Worm (Caenorhabditis elegans) whole organism, young adult: Measurements from ENCODE around the gene F32E10.8.

Experiments
- B0019.2 ChIP-seq: fragments of 200-800 bp; sonication (Bioruptor generic); conservative IDR thresholded peaks from 2 replicates; pipeline ENCODE4 v1.3.6; 2022; ENCODE audit warnings: missing genetic modification reagents, missing genetic modification characterization, missing compliant biosample characterization
- B0336.3 ChIP-seq: fragments of 200-800 bp; sonication (Bioruptor generic); IDR thresholded peaks from 2 replicates; pipeline ENCODE4 v1.3.6; 2022; ENCODE audit warnings: missing genetic modification characterization, missing compliant biosample characterization
- F10E7.11 ChIP-seq: sonication (generic microtip); optimal IDR thresholded peaks from 2 replicates; lab custom pipeline; 2017; ENCODE audit warnings: mild to moderate bottlenecking, missing genetic modification characterization, moderate library complexity, missing compliant biosample characterization
- F55B11.4 ChIP-seq: sonication (generic microtip); optimal IDR thresholded peaks from 2 replicates; lab custom pipeline; 2016; ENCODE audit warnings: missing compliant biosample characterization, missing genetic modification characterization, borderline replicate concordance; ENCODE audit not compliant: insufficient read depth
- F57A8.1 ChIP-seq: fragments of 200-800 bp; sonication (Bioruptor generic); optimal IDR thresholded peaks from 2 replicates; lab custom pipeline; 2018; ENCODE audit warnings: mild to moderate bottlenecking, missing genetic modification characterization, moderate library complexity, missing compliant biosample characterization
- F57C9.4 ChIP-seq: sonication (generic microtip); optimal IDR thresholded peaks from 2 replicates; lab custom pipeline; 2017; ENCODE audit warnings: mild to moderate bottlenecking, missing genetic modification characterization, missing compliant biosample characterization
- K11D2.4 ChIP-seq: fragments of 200-800 bp; sonication (Bioruptor generic); IDR thresholded peaks from 2 replicates; pipeline ENCODE4 v1.3.6; 2022; ENCODE audit warnings: missing genetic modification reagents, missing genetic modification characterization, missing compliant biosample characterization
- K12H6.12 ChIP-seq: fragments of 200-800 bp; sonication (Bioruptor generic); optimal IDR thresholded peaks from 2 replicates; lab custom pipeline; 2018; ENCODE audit warnings: mild to moderate bottlenecking, missing genetic modification characterization, missing compliant biosample characterization
- T07F8.4 ChIP-seq: sonication (generic microtip); optimal IDR thresholded peaks from 2 replicates; lab custom pipeline; 2016; ENCODE audit warnings: mild to moderate bottlenecking, missing genetic modification characterization, moderate library complexity, missing compliant biosample characterization
- Y67H2A.10 ChIP-seq: fragments of 200-800 bp; sonication (Bioruptor generic); conservative IDR thresholded peaks from 2 replicates; pipeline ENCODE4 v1.3.6; 2022; ENCODE audit warnings: missing genetic modification reagents, missing genetic modification characterization, missing compliant biosample characterization
- ZK185.1 ChIP-seq: sonication (generic microtip); optimal IDR thresholded peaks from 2 replicates; lab custom pipeline; 2016; ENCODE audit warnings: mild to moderate bottlenecking, missing genetic modification characterization, missing compliant biosample characterization; ENCODE audit not compliant: poor library complexity, severe bottlenecking
- aptf-2 ChIP-seq: fragments of 200-800 bp; sonication (Bioruptor generic); conservative IDR thresholded peaks from 2 replicates; pipeline ENCODE4 v1.3.6; 2022; ENCODE audit warnings: missing genetic modification reagents, missing genetic modification characterization, missing compliant biosample characterization
- aptf-3 ChIP-seq: fragments of 200-800 bp; sonication (Bioruptor generic); IDR thresholded peaks from 2 replicates; pipeline ENCODE4 v1.3.6; 2022; ENCODE audit warnings: missing genetic modification characterization, missing compliant biosample characterization
- atf-7 ChIP-seq: sonication (generic microtip); optimal IDR thresholded peaks from 2 replicates; lab custom pipeline; 2017; ENCODE audit warnings: mild to moderate bottlenecking, missing genetic modification characterization, missing compliant biosample characterization
- attf-5 ChIP-seq: fragments of 200-800 bp; sonication (Bioruptor generic); optimal IDR thresholded peaks from 2 replicates; lab custom pipeline; 2018; ENCODE audit warnings: mild to moderate bottlenecking, missing genetic modification characterization, missing compliant biosample characterization
- bed-2 ChIP-seq: fragments of 200-800 bp; sonication (Bioruptor generic); IDR thresholded peaks from 2 replicates; pipeline ENCODE4 v1.3.6; 2022; ENCODE audit warnings: missing genetic modification reagents, missing genetic modification characterization, missing compliant biosample characterization
- ccch-3 ChIP-seq: fragments of 200-800 bp; sonication (Bioruptor generic); optimal IDR thresholded peaks from 2 replicates; lab custom pipeline; 2018; ENCODE audit warnings: mild to moderate bottlenecking, missing genetic modification characterization, missing compliant biosample characterization
- cebp-2 ChIP-seq: fragments of 200-800 bp; sonication (Bioruptor generic); IDR thresholded peaks from 2 replicates; pipeline ENCODE4 v1.3.6; 2022; ENCODE audit warnings: missing genetic modification characterization, missing compliant biosample characterization
- ceh-100 ChIP-seq: fragments of 200-800 bp; sonication (Bioruptor generic); IDR thresholded peaks from 2 replicates; pipeline ENCODE4 v1.3.6; 2022; ENCODE audit warnings: missing genetic modification reagents, missing genetic modification characterization, missing compliant biosample characterization
- ceh-58 ChIP-seq: fragments of 200-800 bp; sonication (Bioruptor generic); IDR thresholded peaks from 2 replicates; pipeline ENCODE4 v1.3.6; 2022; ENCODE audit warnings: missing genetic modification characterization, missing compliant biosample characterization
- ceh-79 ChIP-seq: sonication (generic microtip); optimal IDR thresholded peaks from 2 replicates; lab custom pipeline; 2017; ENCODE audit warnings: mild to moderate bottlenecking, missing genetic modification characterization, missing compliant biosample characterization
- ceh-91 ChIP-seq: fragments of 200-800 bp; sonication (Bioruptor generic); IDR thresholded peaks from 2 replicates; pipeline ENCODE4 v1.3.6; 2022; ENCODE audit warnings: missing genetic modification reagents, missing genetic modification characterization, missing compliant biosample characterization
- dox-1 ChIP-seq: fragments of 200-800 bp; sonication (Bioruptor generic); IDR thresholded peaks from 2 replicates; pipeline ENCODE4 v1.3.6; 2022; ENCODE audit warnings: missing genetic modification reagents, missing genetic modification characterization, missing compliant biosample characterization
- efl-1 ChIP-seq: fragments of 150-350 bp; optimal IDR thresholded peaks from 2 replicates; lab custom pipeline; 2014; ENCODE audit warnings: missing biosample characterization, missing genetic modification reagents, missing genetic modification characterization
- ekl-4 ChIP-seq: fragments of 200-800 bp; sonication (Bioruptor generic); IDR thresholded peaks from 2 replicates; pipeline ENCODE4 v1.3.6; 2022; ENCODE audit warnings: missing genetic modification reagents, missing genetic modification characterization, missing compliant biosample characterization
- fkh-3 ChIP-seq: sonication (generic microtip); optimal IDR thresholded peaks from 2 replicates; lab custom pipeline; 2016; ENCODE audit warnings: mild to moderate bottlenecking, missing genetic modification characterization, missing compliant biosample characterization
- him-1 ChIP-seq: sonication (generic microtip); optimal IDR thresholded peaks from 2 replicates; lab custom pipeline; 2016; ENCODE audit warnings: missing genotype, missing genetic modification reagents, missing genetic modification characterization, missing compliant biosample characterization
- hmg-1.2 ChIP-seq: fragments of 200-800 bp; sonication (Bioruptor generic); IDR thresholded peaks from 2 replicates; pipeline ENCODE4 v1.3.6; 2022; ENCODE audit warnings: missing genetic modification reagents, missing genetic modification characterization, missing compliant biosample characterization
- hmg-20 ChIP-seq: fragments of 200-800 bp; sonication (Bioruptor generic); IDR thresholded peaks from 2 replicates; pipeline ENCODE4 v1.3.6; 2022; ENCODE audit warnings: missing genetic modification reagents, missing genetic modification characterization, missing compliant biosample characterization
- hrde-1 ChIP-seq: sonication (generic microtip); optimal IDR thresholded peaks from 2 replicates; lab custom pipeline; 2016; ENCODE audit warnings: missing genetic modification characterization, mild to moderate bottlenecking, missing compliant biosample characterization, moderate library complexity, missing genotype, missing genetic modification reagents, borderline replicate concordance
- hsf-1 ChIP-seq: fragments of 200-800 bp; sonication (Bioruptor generic); IDR thresholded peaks from 2 replicates; pipeline ENCODE4 v1.3.6; 2022; ENCODE audit warnings: missing genetic modification reagents, missing genetic modification characterization, missing compliant biosample characterization
- let-526 ChIP-seq: fragments of 200-800 bp; sonication (Bioruptor generic); IDR thresholded peaks from 2 replicates; pipeline ENCODE4 v1.3.6; 2022; ENCODE audit warnings: missing genetic modification reagents, missing genetic modification characterization, missing compliant biosample characterization
- lin-40 ChIP-seq: sonication (generic microtip); optimal IDR thresholded peaks from 2 replicates; lab custom pipeline; 2016; ENCODE audit warnings: missing genetic modification characterization, mild to moderate bottlenecking, missing compliant biosample characterization, missing genotype, missing genetic modification reagents
- lir-1 ChIP-seq: fragments of 200-800 bp; sonication (Bioruptor generic); conservative IDR thresholded peaks from 2 replicates; pipeline ENCODE4 v1.3.6; 2022; ENCODE audit warnings: missing genetic modification reagents, missing genetic modification characterization, missing compliant biosample characterization
- nfya-1 ChIP-seq: sonication (generic microtip); optimal IDR thresholded peaks from 2 replicates; lab custom pipeline; 2017; ENCODE audit warnings: antibody characterized with exemption, missing compliant biosample characterization, missing genetic modification characterization, borderline replicate concordance; ENCODE audit not compliant: insufficient read depth
- nhr-179 ChIP-seq: sonication (generic microtip); optimal IDR thresholded peaks from 2 replicates; lab custom pipeline; 2016; ENCODE audit warnings: mild to moderate bottlenecking, missing genetic modification characterization, missing compliant biosample characterization
- nhr-27 ChIP-seq: fragments of 200-800 bp; sonication (Bioruptor generic); optimal IDR thresholded peaks from 2 replicates; lab custom pipeline; 2018; ENCODE audit warnings: mild to moderate bottlenecking, missing genetic modification characterization, moderate library complexity, missing compliant biosample characterization
- rec-8 ChIP-seq, 2 experiments: sonication (generic microtip); optimal IDR thresholded peaks; 2 replicates each; lab custom pipeline; 2016; ENCODE audit warnings: mild to moderate bottlenecking in 2 of 2, missing genetic modification characterization in 2 of 2, missing genetic modification reagents in 2 of 2, missing genotype in 2 of 2, missing biosample characterization in 1 of 2, missing compliant biosample characterization in 1 of 2, moderate library complexity in 1 of 2
- rpc-1 ChIP-seq, 2 experiments: fragments of 150-350 bp in 1 of 2; sonication (generic microtip) in 1 of 2; optimal IDR thresholded peaks; 2 replicates each; lab custom pipeline; 2014 to 2018; ENCODE audit warnings: missing biosample characterization in 1 of 2, missing genetic modification characterization in 1 of 2, missing genetic modification reagents in 1 of 2, missing genotype in 1 of 2
- sptf-2 ChIP-seq: fragments of 200-800 bp; sonication (Bioruptor generic); optimal IDR thresholded peaks from 2 replicates; lab custom pipeline; 2018; ENCODE audit warnings: mild to moderate bottlenecking, missing genetic modification characterization, missing compliant biosample characterization
- tbp1 ChIP-seq: fragments of 200-800 bp; sonication (Bioruptor generic); optimal IDR thresholded peaks from 2 replicates; lab custom pipeline; 2018; ENCODE audit warnings: mild to moderate bottlenecking, missing genetic modification characterization, missing compliant biosample characterization
- tlf-1 ChIP-seq: fragments of 200-800 bp; sonication (Bioruptor generic); optimal IDR thresholded peaks from 2 replicates; lab custom pipeline; 2018; ENCODE audit warnings: mild to moderate bottlenecking, missing genetic modification characterization, missing compliant biosample characterization
- unc-130 ChIP-seq: sonication (generic microtip); optimal IDR thresholded peaks from 2 replicates; lab custom pipeline; 2016; ENCODE audit warnings: missing genetic modification reagents, missing genetic modification characterization, missing compliant biosample characterization
- unc-62 ChIP-seq: fragments of 150-350 bp; optimal IDR thresholded peaks from 2 replicates; lab custom pipeline; 2014; ENCODE audit warnings: missing biosample characterization, missing genetic modification reagents, missing genetic modification characterization
- ztf-26 ChIP-seq: sonication (generic microtip); optimal IDR thresholded peaks from 2 replicates; lab custom pipeline; 2017; ENCODE audit warnings: missing genetic modification characterization, missing compliant biosample characterization
- ztf-28 ChIP-seq: fragments of 200-800 bp; sonication (Bioruptor generic); IDR thresholded peaks from 2 replicates; pipeline ENCODE4 v1.3.6; 2022; ENCODE audit warnings: missing genetic modification reagents, missing genetic modification characterization, missing compliant biosample characterization
- ztf-6 ChIP-seq: fragments of 200-800 bp; sonication (Bioruptor generic); IDR thresholded peaks from 2 replicates; pipeline ENCODE4 v1.3.6; 2022; ENCODE audit warnings: missing genetic modification reagents, missing genetic modification characterization, missing compliant biosample characterization

The F32E10.8 gene

ce11 chrIV:7573944-7574343 lies 6.5 kb downstream of the F32E10.8 start (continued):
- TF ChIP-seq him-1 (peak; percentile 96), ceh-79 (peak; percentile 91), K12H6.12 (tag; lab: Kevin White, UChicago) (peak; percentile 31), lir-1 (GFP tag; lab: Robert Waterston, UW) (peak; percentile 38; the same call in 1 of the 2 replicates), nhr-27 (tag; lab: Kevin White, UChicago) (peak; percentile 92), hmg-1.2 (peak; percentile 79), aptf-2 (GFP tag; lab: Robert Waterston, UW) (0 out of 2 replicates have a peak, but pooled peaks have one; percentile 66), Y67H2A.10 (GFP tag; lab: Robert Waterston, UW) (0 out of 2 replicates have a peak, but pooled peaks have one; percentile 43), ceh-58 (GFP tag; lab: Robert Waterston, UW) (peak; percentile 97), dox-1 (GFP tag; lab: Robert Waterston, UW) (peak; percentile 93), nfya-1 (tag; lab: Kevin White, UChicago) (no peak), bed-2 (peak; percentile 49; the same call in 1 of the 2 replicates), hrde-1 (tag; lab: Kevin White, UChicago) (peak; percentile 96), efl-1 (GFP tag; lab: Kevin White, UChicago) (peak; percentile 56), hsf-1 (peak; percentile 71), unc-130 (GFP tag; lab: Kevin White, UChicago) (peak; percentile 86), tbp1 (GFP tag; lab: Kevin White, UChicago) (peak; percentile 100), ztf-6 (GFP tag; lab: Robert Waterston, UW) (peak; percentile 82; the same call in 1 of the 2 replicates), let-526 (GFP tag; lab: Robert Waterston, UW) (peak; percentile 73; the same call in 1 of the 2 replicates), rpc-1 (optimal IDR thresholded peaks at IDR 0.05; lab: Kevin White, UChicago) (peak; percentile 99), rpc-1 (tag; optimal IDR thresholded peaks at IDR 0.05; lab: Kevin White, UChicago) (peak; percentile 100), ekl-4 (peak; percentile 88), nhr-179 (tag; lab: Kevin White, UChicago) (peak; percentile 22), rec-8 (tag; optimal IDR thresholded peaks at IDR 0.05; lab: Kevin White, UChicago) (peak; percentile 93 to 97), aptf-3 (GFP tag; lab: Robert Waterston, UW) (peak; percentile 92), B0019.2 (peak; percentile 69), attf-5 (GFP tag; lab: Kevin White, UChicago) (peak; percentile 90), K11D2.4 (0 out of 2 replicates have a peak, but pooled peaks have one; percentile 26), F57A8.1 (GFP tag; lab: Kevin White, UChicago) (peak; percentile 97), cebp-2 (GFP tag; lab: Robert Waterston, UW) (peak; percentile 85; the same call in 1 of the 2 replicates), B0336.3 (no peak; the same call in none of the 2 replicates), lin-40 (tag; lab: Kevin White, UChicago) (peak; percentile 84)

- TF ChIP-seq ztf-26 = no peak
- no peak for TF ChIP-seq cebp-2 (GFP tag; lab: Robert Waterston, UW)
- no peak for TF ChIP-seq unc-62 (GFP tag; lab: Kevin White, UChicago)
- TF ChIP-seq T07F8.4 (tag; lab: Kevin White, UChicago) = no peak
- no peak for TF ChIP-seq ceh-91 (GFP tag; lab: Robert Waterston, UW)
- TF ChIP-seq F57C9.4 (tag; lab: Kevin White, UChicago) = no peak
- no peak for TF ChIP-seq F10E7.11 (tag; lab: Kevin White, UChicago)
- TF ChIP-seq ceh-100 = no peak
- no peak for TF ChIP-seq tlf-1 (GFP tag; lab: Kevin White, UChicago)
- TF ChIP-seq sptf-2 (GFP tag; lab: Kevin White, UChicago) = no peak
- TF ChIP-seq ztf-28 (GFP tag; lab: Robert Waterston, UW) = no peak
- TF ChIP-seq ZK185.1 = no peak
- TF ChIP-seq hmg-20 = no peak
- no peak for TF ChIP-seq K11D2.4
- TF ChIP-seq fkh-3 (tag; lab: Kevin White, UChicago) = no peak
- no peak for TF ChIP-seq F55B11.4 (tag; lab: Kevin White, UChicago)
- TF ChIP-seq ccch-3 (GFP tag; lab: Kevin White, UChicago) = no peak
- TF ChIP-seq atf-7 (tag; lab: Kevin White, UChicago) = no peak
Observed at ce11 chrIV:7575147-7575768, 7.9 kb downstream of the F32E10.8 start, which contains the start of gene cec-4. TSS of gene cec-4 (plus strand) at chrIV:7575718.
